Fruit fly (Drosophila melanogaster) whole organism, prepupa: Measurements from ENCODE around the gene Tmem43.

ENCODE experiments used
- Blimp-1 ChIP-seq: fragments of 200-800 bp; sonication (Bioruptor generic); optimal IDR thresholded peaks from 3 replicates; lab custom pipeline; 2017; ENCODE audit warnings: missing biosample characterization, missing genetic modification characterization, mild to moderate bottlenecking, moderate library complexity, missing genetic modification reagents
- CG10669 ChIP-seq: fragments of 200-800 bp; sonication (Bioruptor generic); optimal IDR thresholded peaks from 3 replicates; lab custom pipeline; 2018; ENCODE audit warnings: missing biosample characterization, mild to moderate bottlenecking, missing genetic modification characterization, moderate library complexity
- CG11294 ChIP-seq: fragments of 200-800 bp; sonication (Bioruptor generic); IDR thresholded peaks from 2 replicates; pipeline ENCODE4 v1.3.6; 2022; ENCODE audit warnings: missing biosample characterization, missing genetic modification characterization
- CG11762 ChIP-seq: fragments of 200-800 bp; sonication (Bioruptor generic); optimal IDR thresholded peaks from 3 replicates; lab custom pipeline; 2016; ENCODE audit warnings: missing biosample characterization, missing genetic modification characterization; ENCODE audit not compliant: insufficient read depth
- CG11902 ChIP-seq: fragments of 200-800 bp; sonication (Bioruptor generic); optimal IDR thresholded peaks from 3 replicates; lab custom pipeline; 2016; ENCODE audit warnings: missing biosample characterization, missing genetic modification characterization
- CG15336 ChIP-seq: fragments of 200-800 bp; sonication (Bioruptor generic); IDR thresholded peaks from 2 replicates; pipeline ENCODE4 v1.3.6; 2022; ENCODE audit warnings: missing biosample characterization, missing genetic modification characterization
- CG1621 ChIP-seq: fragments of 200-800 bp; sonication (Bioruptor generic); optimal IDR thresholded peaks from 3 replicates; lab custom pipeline; 2018; ENCODE audit warnings: missing biosample characterization, mild to moderate bottlenecking, missing genetic modification characterization
- CG32006 ChIP-seq: fragments of 200-800 bp; sonication (Bioruptor generic); optimal IDR thresholded peaks from 3 replicates; lab custom pipeline; 2017; ENCODE audit warnings: missing biosample characterization, mild to moderate bottlenecking, missing genetic modification characterization
- CG34406 ChIP-seq: fragments of 200-800 bp; sonication (Bioruptor generic); optimal IDR thresholded peaks from 3 replicates; lab custom pipeline; 2016; ENCODE audit warnings: missing biosample characterization, missing genetic modification characterization
- CG4318 ChIP-seq: fragments of 200-800 bp; sonication (Bioruptor generic); optimal IDR thresholded peaks from 3 replicates; lab custom pipeline; 2017; ENCODE audit warnings: missing biosample characterization, mild to moderate bottlenecking, missing genetic modification characterization
- CG6163 ChIP-seq: fragments of 200-800 bp; sonication (Bioruptor generic); IDR thresholded peaks from 3 replicates; pipeline ENCODE4 v1.3.6; 2022; ENCODE audit warnings: missing biosample characterization, missing genetic modification characterization
- CG6276 ChIP-seq: fragments of 200-800 bp; sonication (Bioruptor generic); optimal IDR thresholded peaks from 2 replicates; lab custom pipeline; 2017; ENCODE audit warnings: missing biosample characterization, mild to moderate bottlenecking, missing genetic modification characterization
- CG6792 ChIP-seq: fragments of 200-800 bp; sonication (Bioruptor generic); optimal IDR thresholded peaks from 3 replicates; lab custom pipeline; 2016; ENCODE audit warnings: missing biosample characterization, missing genetic modification characterization
- CG6854 ChIP-seq: fragments of 200-800 bp; sonication (Bioruptor generic); optimal IDR thresholded peaks from 2 replicates; lab custom pipeline; 2017; ENCODE audit warnings: missing biosample characterization, mild to moderate bottlenecking, missing genetic modification characterization
- CG8119 ChIP-seq: fragments of 200-800 bp; sonication (Bioruptor generic); IDR thresholded peaks from 3 replicates; pipeline ENCODE4 v1.3.6; 2022; ENCODE audit warnings: missing biosample characterization, missing genetic modification characterization
- CG8632 ChIP-seq: fragments of 200-800 bp; sonication (Bioruptor generic); optimal IDR thresholded peaks from 3 replicates; lab custom pipeline; 2016; ENCODE audit warnings: missing biosample characterization, missing genetic modification characterization
- CG9139 ChIP-seq: fragments of 200-800 bp; sonication (Bioruptor generic); optimal IDR thresholded peaks from 3 replicates; lab custom pipeline; 2017; ENCODE audit warnings: missing biosample characterization, mild to moderate bottlenecking, missing genetic modification characterization
- Eip78C ChIP-seq: fragments of 200-800 bp; sonication (Bioruptor generic); peaks from one replicate; lab custom pipeline; 2016; ENCODE audit warnings: missing biosample characterization, missing genetic modification characterization
- Hr38 ChIP-seq: sonication (Bioruptor generic); optimal IDR thresholded peaks from 2 replicates; lab custom pipeline; 2016; ENCODE audit warnings: missing biosample characterization, missing genetic modification characterization
- Hr39 ChIP-seq: fragments of 200-800 bp; sonication (Bioruptor generic); optimal IDR thresholded peaks from 2 replicates; lab custom pipeline; 2016; ENCODE audit warnings: missing biosample characterization, missing genetic modification characterization
- Hr4 ChIP-seq: fragments of 200-800 bp; sonication (Bioruptor generic); optimal IDR thresholded peaks from 3 replicates; lab custom pipeline; 2016; ENCODE audit warnings: missing biosample characterization, missing genetic modification characterization
- Lpt ChIP-seq: fragments of 200-800 bp; sonication (Bioruptor generic); optimal IDR thresholded peaks from 3 replicates; lab custom pipeline; 2016; ENCODE audit warnings: missing biosample characterization, missing genetic modification characterization
- Met ChIP-seq: fragments of 200-800 bp; sonication (Bioruptor generic); optimal IDR thresholded peaks from 3 replicates; lab custom pipeline; 2016; ENCODE audit warnings: missing biosample characterization, missing genetic modification characterization
- Sox14 ChIP-seq: fragments of 200-800 bp; sonication (Bioruptor generic); optimal IDR thresholded peaks from 3 replicates; lab custom pipeline; 2016; ENCODE audit warnings: missing biosample characterization, missing genetic modification characterization
- Sox15 ChIP-seq: fragments of 200-800 bp; sonication (Bioruptor generic); optimal IDR thresholded peaks from 3 replicates; lab custom pipeline; 2016; ENCODE audit warnings: missing biosample characterization, missing genetic modification characterization
- dac ChIP-seq: fragments of 200-800 bp; sonication (Bioruptor generic); optimal IDR thresholded peaks from 2 replicates; lab custom pipeline; 2017; ENCODE audit warnings: missing biosample characterization, mild to moderate bottlenecking, missing genetic modification characterization
- dsx ChIP-seq: fragments of 200-800 bp; optimal IDR thresholded peaks from 3 replicates; lab custom pipeline; 2019; ENCODE audit warnings: missing biosample characterization, mild to moderate bottlenecking, missing genetic modification characterization, moderate library complexity; ENCODE audit not compliant: poor library complexity, severe bottlenecking
- eg ChIP-seq: fragments of 200-800 bp; sonication (Bioruptor generic); IDR thresholded peaks from 3 replicates; pipeline ENCODE4 v1.3.6; 2022; ENCODE audit warnings: missing biosample characterization, missing genetic modification characterization
- esn ChIP-seq: fragments of 200-800 bp; sonication (Bioruptor generic); optimal IDR thresholded peaks from 2 replicates; lab custom pipeline; 2016; ENCODE audit warnings: missing biosample characterization, mild to moderate bottlenecking, missing genetic modification characterization, moderate library complexity
- fd59A ChIP-seq: fragments of 200-800 bp; sonication (Bioruptor generic); optimal IDR thresholded peaks from 2 replicates; lab custom pipeline; 2017; ENCODE audit warnings: missing biosample characterization, mild to moderate bottlenecking, missing genetic modification characterization, missing genetic modification reagents
- fd85E ChIP-seq: fragments of 200-800 bp; sonication (Bioruptor generic); optimal IDR thresholded peaks from 3 replicates; lab custom pipeline; 2016; ENCODE audit warnings: missing biosample characterization, missing genetic modification characterization
- fkh ChIP-seq: fragments of 200-800 bp; sonication (Bioruptor generic); optimal IDR thresholded peaks from 3 replicates; lab custom pipeline; 2017; ENCODE audit warnings: missing biosample characterization, mild to moderate bottlenecking, missing genetic modification characterization, moderate library complexity
- net ChIP-seq: fragments of 200-800 bp; sonication (Bioruptor generic); optimal IDR thresholded peaks from 3 replicates; lab custom pipeline; 2016; ENCODE audit warnings: missing biosample characterization, missing genetic modification characterization
- salr ChIP-seq, 2 experiments: fragments of 200-800 bp; sonication (Bioruptor generic); optimal IDR thresholded peaks; 3 replicates each; lab custom pipeline; 2016 to 2018; ENCODE audit warnings: missing biosample characterization in 2 of 2, missing genetic modification characterization in 2 of 2, mild to moderate bottlenecking in 1 of 2
- spab ChIP-seq: fragments of 200-800 bp; sonication (Bioruptor generic); optimal IDR thresholded peaks from 2 replicates; lab custom pipeline; 2017; ENCODE audit warnings: missing biosample characterization, mild to moderate bottlenecking, missing genetic modification characterization, missing genetic modification reagents
- svp ChIP-seq: fragments of 200-800 bp; sonication (Bioruptor generic); peaks from one replicate; lab custom pipeline; 2016; ENCODE audit warnings: missing biosample characterization, missing genetic modification characterization
- topi ChIP-seq: fragments of 200-800 bp; sonication (Bioruptor generic); optimal IDR thresholded peaks from 3 replicates; lab custom pipeline; 2016; ENCODE audit warnings: missing biosample characterization, missing genetic modification characterization

The Tmem43 gene

dm6 chr3L:7910916-7911467 lies 3.9 kb downstream of the Tmem43 start:
- no peak for TF ChIP-seq Lpt
- no peak for TF ChIP-seq Blimp-1
- TF ChIP-seq CG1621 (tag; lab: Kevin White, UChicago): no peak
- TF ChIP-seq dsx (GFP tag; lab: Kevin White, UChicago): no peak
- TF ChIP-seq CG4318 (GFP tag; lab: Kevin White, UChicago): no peak
- no peak for TF ChIP-seq fkh (GFP tag; lab: Kevin White, UChicago)
- no peak for TF ChIP-seq CG6163 (GFP tag; lab: Robert Waterston, UW)
- TF ChIP-seq esn: no peak
- no peak for TF ChIP-seq net (GFP tag; lab: Kevin White, UChicago)
- TF ChIP-seq salr (GFP tag; optimal IDR thresholded peaks at IDR 0.05; lab: Kevin White, UChicago): no peak
- TF ChIP-seq Hr38 (GFP tag; lab: Kevin White, UChicago): no peak
- TF ChIP-seq dac: no peak
- TF ChIP-seq CG34406 (GFP tag; lab: Kevin White, UChicago): no peak
- TF ChIP-seq CG8119 (GFP tag; lab: Robert Waterston, UW): no peak
- TF ChIP-seq spab: no peak
- no peak for TF ChIP-seq CG11762 (GFP tag; lab: Kevin White, UChicago)
- no peak for TF ChIP-seq fd85E
- TF ChIP-seq topi (GFP tag; lab: Kevin White, UChicago): peak; percentile 26
- TF ChIP-seq CG8632 (GFP tag; lab: Kevin White, UChicago): no peak
- no peak for TF ChIP-seq CG15336 (GFP tag; lab: Robert Waterston, UW)
- TF ChIP-seq Met (GFP tag; lab: Kevin White, UChicago): peak; percentile 23
- no peak for TF ChIP-seq CG6276 (GFP tag; lab: Kevin White, UChicago)
- peak; percentile 72 for TF ChIP-seq svp (GFP tag; lab: Kevin White, UChicago)
- peak; percentile 3 for TF ChIP-seq Hr39
- peak; percentile 29 for TF ChIP-seq Eip78C (GFP tag; lab: Kevin White, UChicago)
- no peak for TF ChIP-seq Sox14 (GFP tag; lab: Kevin White, UChicago)
- TF ChIP-seq CG11902 (GFP tag; lab: Kevin White, UChicago): no peak

dm6 chr3L:7909695-7910463 lies 5.0 kb downstream of the Tmem43 start:
- TF ChIP-seq CG10669 (no peak), salr (GFP tag; optimal IDR thresholded peaks at IDR 0.05; lab: Kevin White, UChicago) (peak in 1 of 2 experiments; percentile 32), CG9139 (GFP tag; lab: Kevin White, UChicago) (no peak), CG11294 (GFP tag; lab: Robert Waterston, UW) (0 out of 2 replicates have a peak, but pooled peaks have one; percentile 11), CG32006 (GFP tag; lab: Kevin White, UChicago) (peak; percentile 40), CG8632 (GFP tag; lab: Kevin White, UChicago) (no peak), svp (GFP tag; lab: Kevin White, UChicago) (peak; percentile 49), Hr38 (GFP tag; lab: Kevin White, UChicago) (no peak), CG6163 (GFP tag; lab: Robert Waterston, UW) (no peak), eg (GFP tag; lab: Robert Waterston, UW) (0 out of 3 replicates have a peak, but pooled peaks have one; percentile 27), CG15336 (GFP tag; lab: Robert Waterston, UW) (peak; percentile 56), Sox15 (no peak), CG6792 (GFP tag; lab: Kevin White, UChicago) (no peak), CG6854 (GFP tag; lab: Kevin White, UChicago) (no peak), Hr4 (GFP tag; lab: Kevin White, UChicago) (peak; percentile 28), fd59A (GFP tag; lab: Kevin White, UChicago) (no peak), Eip78C (GFP tag; lab: Kevin White, UChicago) (peak; percentile 72), net (GFP tag; lab: Kevin White, UChicago) (no peak)
